Fruit fly (Drosophila melanogaster): ENCODE results near the gene CG16853.

CG16853 gene

DNA sequence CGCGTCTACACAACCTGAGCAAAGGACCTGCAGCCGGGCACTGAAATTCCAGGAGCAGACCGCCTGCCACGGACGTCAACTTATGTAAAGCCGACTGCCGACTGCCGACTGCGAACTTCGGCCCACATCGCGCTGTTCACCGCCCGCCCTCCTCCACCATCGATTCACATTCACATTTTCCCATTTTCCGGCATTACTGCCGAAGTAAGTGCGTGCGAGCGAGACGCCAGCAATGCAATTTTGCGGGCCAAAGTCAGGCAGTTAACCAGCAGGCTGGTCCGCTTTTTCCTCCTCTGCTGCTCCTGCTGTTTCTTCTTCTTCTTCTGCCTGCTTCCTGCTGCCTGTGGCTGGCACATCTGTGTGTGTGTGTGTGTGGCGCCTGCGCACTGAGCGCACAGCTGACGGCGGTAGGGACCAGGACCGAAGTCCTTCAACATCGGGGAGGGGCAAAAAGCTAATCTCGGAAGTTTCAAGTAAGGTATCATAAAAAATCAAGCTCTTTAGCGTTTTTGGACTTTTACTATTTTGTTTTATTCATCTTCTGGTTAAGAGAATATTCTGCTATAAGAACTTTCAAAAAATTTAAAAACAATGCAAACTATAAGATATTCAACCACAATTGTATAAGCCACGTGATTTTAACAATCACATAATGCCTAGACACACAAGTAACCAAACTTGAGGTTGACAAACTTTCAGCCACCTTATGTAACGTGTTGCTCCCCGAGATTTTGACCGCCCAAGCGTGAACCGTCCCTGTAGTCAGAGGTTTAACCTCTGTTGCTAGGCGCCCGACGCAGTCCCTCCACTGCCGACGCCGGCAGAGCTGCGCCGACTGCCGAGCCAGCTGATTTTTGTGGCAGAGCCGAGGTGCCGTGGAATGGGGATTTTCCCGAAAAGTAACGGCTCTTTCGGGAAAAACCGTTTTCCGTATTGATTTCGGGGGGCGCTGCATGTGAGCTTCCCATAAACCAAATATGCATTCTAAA lies 6.0 kb downstream of the CG16853 start:
- TF ChIP-seq ttk (optimal IDR thresholded peaks at IDR 0.05), result no peak
- TF ChIP-seq h (optimal IDR thresholded peaks at IDR 0.05), result no peak

DNA sequence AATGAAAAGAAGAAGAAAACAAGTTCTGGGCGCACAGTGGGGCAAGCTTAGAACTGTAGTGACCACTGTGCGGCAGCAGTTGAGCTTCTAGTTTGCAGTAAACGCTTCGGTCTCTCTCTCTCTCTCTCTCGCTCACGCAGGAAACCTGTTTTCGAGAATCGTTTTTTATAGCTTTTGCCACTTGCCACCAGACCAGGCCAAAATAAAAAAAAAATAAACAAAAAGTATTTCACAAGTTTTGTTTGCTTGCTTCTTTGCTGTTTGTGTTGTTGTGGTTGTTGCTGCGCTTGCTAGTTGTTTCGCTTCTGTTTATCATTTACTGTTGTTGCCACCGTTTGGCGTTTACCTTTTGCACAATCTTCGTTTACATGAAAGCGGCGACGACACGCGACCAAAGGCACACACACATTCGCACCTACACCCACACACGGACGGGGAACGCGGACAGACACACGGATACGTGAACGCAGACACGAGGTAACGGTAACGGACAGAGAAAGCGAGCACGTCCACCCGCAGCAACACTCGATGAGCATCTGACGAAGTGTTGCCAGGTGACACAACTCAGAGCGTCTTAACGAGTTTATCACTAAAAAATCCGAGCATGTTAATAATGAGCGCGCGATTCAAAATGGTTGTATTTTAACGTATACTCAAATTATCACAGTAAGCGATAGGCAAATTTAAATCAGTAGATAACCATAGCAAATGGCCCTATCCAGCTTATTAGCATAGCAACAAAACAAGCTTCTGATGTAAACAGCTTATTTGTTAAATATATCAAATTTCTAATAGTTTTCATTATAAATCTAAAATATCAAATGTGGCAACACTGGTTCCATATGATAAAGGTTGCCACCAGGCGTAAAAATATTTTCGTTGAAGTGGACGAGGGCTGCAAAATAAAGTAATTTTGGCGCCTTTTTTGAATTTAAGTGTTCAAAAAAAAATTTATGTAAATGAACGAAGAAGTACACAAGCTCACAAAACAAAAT lies 7.0 kb downstream of the CG16853 start, which contains the start of gene B4:
Gene B4, minus strand, starts transcription at position 543 of the 995 bp plus-strand sequence.
- TF ChIP-seq insv (optimal IDR thresholded peaks at IDR 0.05) (no peak), Myc (optimal IDR thresholded peaks at IDR 0.05) (no peak), h (optimal IDR thresholded peaks at IDR 0.05) (no peak), psq (optimal IDR thresholded peaks at IDR 0.05) (no peak), Sin3A (optimal IDR thresholded peaks at IDR 0.05) (no peak), ttk (optimal IDR thresholded peaks at IDR 0.05) (no peak)

DNA sequence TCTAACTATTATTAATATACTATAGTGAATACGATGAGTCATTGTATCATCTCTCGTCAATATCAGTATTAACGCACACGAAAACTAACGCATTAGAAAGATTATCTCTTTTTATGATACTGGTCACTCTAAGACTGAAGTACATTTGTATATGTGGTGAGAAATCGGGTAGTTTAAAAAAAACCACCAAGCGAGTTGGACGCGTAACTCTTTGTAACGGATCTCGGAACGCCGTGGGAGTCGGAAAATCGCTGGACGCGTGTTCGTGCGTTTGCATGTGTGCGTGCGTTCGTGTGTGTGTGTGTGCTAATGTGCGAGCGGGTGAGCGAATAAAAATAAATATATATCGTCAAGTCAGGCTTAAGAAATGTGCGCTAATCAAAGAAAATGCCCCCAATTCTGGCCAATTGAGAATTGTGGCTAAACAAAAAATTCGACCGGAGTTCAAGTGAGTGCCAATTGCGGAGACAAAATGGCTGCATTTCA lies 7.9 kb downstream of the CG16853 start, which contains the start of gene kuz:
Gene kuz, plus strand, starts transcription at position 167 of the 486 bp plus-strand sequence.
- TF ChIP-seq Myc (optimal IDR thresholded peaks at IDR 0.05) (no peak), ttk (optimal IDR thresholded peaks at IDR 0.05) (no peak), insv (optimal IDR thresholded peaks at IDR 0.05) (no peak), h (optimal IDR thresholded peaks at IDR 0.05) (no peak), psq (optimal IDR thresholded peaks at IDR 0.05) (no peak), Sin3A (optimal IDR thresholded peaks at IDR 0.05) (no peak)

DNA sequence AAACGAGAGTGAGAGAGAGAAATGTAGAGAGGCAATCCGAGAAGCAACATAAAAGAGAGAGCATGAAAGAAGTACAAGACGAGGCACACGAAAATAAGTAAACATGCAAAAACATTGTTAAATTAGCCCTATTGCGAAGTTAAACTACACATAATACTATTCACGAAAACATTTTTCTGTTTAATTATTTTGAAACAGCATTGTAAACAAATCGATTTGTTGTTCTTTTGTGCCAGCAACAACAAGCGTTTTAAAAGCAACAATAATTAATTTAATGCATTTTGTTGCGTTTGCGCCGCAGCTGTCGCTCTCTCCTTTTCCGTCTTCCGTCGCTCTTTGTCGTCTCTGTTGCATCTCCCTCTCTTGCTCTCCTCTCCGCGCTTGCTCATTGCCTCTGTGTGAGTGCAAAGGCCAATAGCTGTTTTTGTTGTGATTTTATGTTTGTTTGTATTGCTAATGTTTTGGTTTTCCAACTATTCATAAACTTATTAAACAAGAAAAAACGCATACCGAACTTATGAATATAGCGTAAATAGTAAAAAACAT lies 8.5 kb downstream of the CG16853 start:
- TF ChIP-seq Myc (optimal IDR thresholded peaks at IDR 0.05) (no peak), h (optimal IDR thresholded peaks at IDR 0.05) (no peak), ttk (optimal IDR thresholded peaks at IDR 0.05) (no peak), Sin3A (optimal IDR thresholded peaks at IDR 0.05) (no peak), insv (optimal IDR thresholded peaks at IDR 0.05) (no peak), psq (optimal IDR thresholded peaks at IDR 0.05) (no peak)

DNA sequence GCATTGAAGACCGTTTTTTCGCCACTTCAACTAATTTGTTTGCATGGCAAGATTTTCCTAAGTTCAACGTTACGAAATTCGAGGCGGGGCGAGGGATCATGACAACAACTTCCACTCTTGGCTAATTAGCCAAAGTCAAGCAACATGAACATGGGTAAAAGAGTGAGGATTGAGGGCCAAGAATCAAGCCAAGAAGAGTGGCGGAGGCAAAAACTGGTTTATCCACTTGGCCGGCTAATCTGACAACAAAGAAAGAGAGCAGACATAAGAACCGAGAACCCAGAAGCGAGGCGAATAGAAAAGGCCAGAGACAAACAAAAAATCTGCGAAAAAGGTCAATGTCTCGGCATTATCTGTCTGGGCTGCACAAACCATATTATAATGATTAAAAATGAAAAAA lies 10.6 kb downstream of the CG16853 start:
- TF ChIP-seq insv (optimal IDR thresholded peaks at IDR 0.05), result no peak
- no peak for TF ChIP-seq ttk (optimal IDR thresholded peaks at IDR 0.05)
- no peak for TF ChIP-seq Sin3A (optimal IDR thresholded peaks at IDR 0.05)
- no peak for TF ChIP-seq Myc (optimal IDR thresholded peaks at IDR 0.05)
- no peak for TF ChIP-seq psq (optimal IDR thresholded peaks at IDR 0.05)
- TF ChIP-seq h (optimal IDR thresholded peaks at IDR 0.05), result no peak

DNA sequence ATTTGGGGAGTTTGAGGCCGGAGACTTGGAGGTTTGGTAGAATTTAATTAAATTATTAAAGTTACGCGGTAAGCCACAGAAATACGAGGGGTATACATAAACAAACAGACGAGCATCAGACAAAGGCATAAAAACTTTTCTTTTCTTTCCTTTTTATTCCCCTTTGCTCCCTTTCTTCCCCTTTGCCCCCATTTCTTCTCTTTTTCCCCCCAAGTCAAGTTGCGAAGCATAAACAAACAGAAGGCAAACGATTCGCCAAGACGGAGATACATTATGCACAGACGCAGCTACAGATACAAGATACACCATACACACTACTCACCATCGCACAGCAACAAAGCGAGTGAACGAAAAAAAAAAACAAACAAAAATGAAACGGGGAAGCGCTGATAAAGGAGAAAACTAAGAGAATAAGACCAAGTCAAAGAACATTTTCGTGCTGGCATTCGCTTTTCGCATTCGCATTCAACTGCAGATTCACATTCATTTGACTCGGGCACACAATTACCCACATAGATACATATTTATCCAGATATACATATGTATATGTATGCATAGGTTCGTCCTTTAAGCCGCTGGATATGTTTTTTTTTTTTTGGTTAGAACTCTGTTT lies 12.6 kb downstream of the CG16853 start:
- TF ChIP-seq Sin3A (optimal IDR thresholded peaks at IDR 0.05) (no peak), h (optimal IDR thresholded peaks at IDR 0.05) (no peak)

DNA sequence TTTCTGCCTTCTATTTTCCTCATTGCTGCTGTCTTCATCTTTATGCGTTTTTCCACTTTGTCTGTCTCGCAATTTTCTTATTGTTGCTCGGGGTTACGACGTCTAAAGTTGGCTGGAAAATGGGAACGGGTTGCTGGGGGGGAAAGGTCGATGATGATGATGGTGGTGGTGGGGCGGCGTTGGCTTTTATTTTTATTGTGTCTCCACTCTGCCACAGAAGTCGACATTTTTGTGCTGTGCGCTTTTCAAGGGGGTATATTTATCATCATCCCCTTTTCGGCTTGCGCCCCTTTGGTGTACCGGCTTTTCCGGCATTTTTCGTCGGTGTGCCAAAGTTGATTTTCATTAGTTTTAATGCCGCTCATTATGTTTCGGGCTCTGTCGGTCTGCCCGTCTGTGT lies 13.3 kb downstream of the CG16853 start:
- TF ChIP-seq ttk (optimal IDR thresholded peaks at IDR 0.05), result no peak
- TF ChIP-seq insv (optimal IDR thresholded peaks at IDR 0.05), result no peak
- no peak for TF ChIP-seq Sin3A (optimal IDR thresholded peaks at IDR 0.05)

DNA sequence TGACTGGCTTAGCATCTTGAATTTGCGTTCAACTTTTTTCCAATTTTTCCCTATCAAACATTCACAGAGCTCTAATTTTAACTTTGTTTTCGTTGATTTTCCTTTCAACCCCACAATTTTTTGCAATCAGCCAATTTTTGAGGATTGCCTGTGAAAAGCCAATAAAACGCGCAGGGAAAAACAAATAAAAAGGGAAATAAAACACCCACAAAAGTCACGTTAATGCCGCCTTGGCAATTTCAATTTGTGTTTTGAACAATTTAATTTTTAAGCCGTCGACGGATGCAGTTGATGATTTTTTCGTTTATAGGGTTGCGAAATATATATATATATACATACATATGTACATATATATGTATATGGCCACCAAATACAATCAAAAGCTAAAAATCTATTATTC lies 26.9 kb downstream of the CG16853 start:
- TF ChIP-seq ttk (optimal IDR thresholded peaks at IDR 0.05), result no peak
- no peak for TF ChIP-seq insv (optimal IDR thresholded peaks at IDR 0.05)
- TF ChIP-seq Myc (optimal IDR thresholded peaks at IDR 0.05), result no peak
- no peak for TF ChIP-seq h (optimal IDR thresholded peaks at IDR 0.05)
- TF ChIP-seq Sin3A (optimal IDR thresholded peaks at IDR 0.05), result no peak
- TF ChIP-seq psq (optimal IDR thresholded peaks at IDR 0.05), result no peak

DNA sequence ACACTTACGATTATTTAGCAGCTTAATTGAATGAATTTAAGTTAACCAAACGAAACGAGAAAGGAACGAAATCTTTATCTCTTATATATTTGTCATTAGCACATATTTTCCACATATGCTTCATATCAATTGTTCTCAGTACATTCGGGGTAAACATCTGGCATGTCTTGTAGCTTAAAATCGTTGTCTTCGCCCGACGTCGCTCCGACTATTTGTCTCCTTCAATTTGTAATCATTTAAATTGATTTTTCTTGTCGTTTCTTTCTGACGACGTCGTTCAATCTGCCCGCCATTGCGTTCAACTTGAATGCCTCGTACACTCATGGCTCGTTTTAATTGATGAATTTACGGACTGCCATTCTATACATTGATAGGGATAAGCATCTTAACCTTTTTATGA lies 27.9 kb downstream of the CG16853 start:
- no peak for TF ChIP-seq h (optimal IDR thresholded peaks at IDR 0.05)
- no peak for TF ChIP-seq Sin3A (optimal IDR thresholded peaks at IDR 0.05)
- no peak for TF ChIP-seq insv (optimal IDR thresholded peaks at IDR 0.05)
- no peak for TF ChIP-seq Myc (optimal IDR thresholded peaks at IDR 0.05)
- TF ChIP-seq psq (optimal IDR thresholded peaks at IDR 0.05), result no peak
- TF ChIP-seq ttk (optimal IDR thresholded peaks at IDR 0.05), result no peak

DNA sequence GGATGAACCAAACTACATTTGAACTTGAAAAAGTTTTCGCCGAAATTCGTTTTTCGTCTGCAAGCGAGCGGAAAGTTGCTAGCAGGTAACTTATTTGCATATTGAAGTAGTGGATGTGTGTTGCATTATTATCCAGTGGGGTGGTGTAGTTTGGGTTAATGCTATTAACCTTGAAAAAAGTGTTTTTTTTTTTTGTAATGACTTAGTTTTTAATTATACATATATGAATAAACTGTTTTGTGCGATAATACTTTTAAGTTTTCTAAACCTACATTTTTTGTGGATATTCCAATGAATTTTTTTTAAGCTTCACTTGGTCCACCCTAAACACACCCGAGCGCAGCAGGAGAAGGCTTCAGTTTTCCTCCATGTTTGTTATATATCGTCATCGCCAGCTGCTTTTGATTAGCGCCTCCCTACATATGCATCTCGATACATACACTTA lies 28.9 kb downstream of the CG16853 start:
- TF ChIP-seq h (optimal IDR thresholded peaks at IDR 0.05) (no peak), insv (optimal IDR thresholded peaks at IDR 0.05) (no peak), psq (optimal IDR thresholded peaks at IDR 0.05) (no peak), ttk (optimal IDR thresholded peaks at IDR 0.05) (no peak), Sin3A (optimal IDR thresholded peaks at IDR 0.05) (no peak), Myc (optimal IDR thresholded peaks at IDR 0.05) (no peak)

DNA sequence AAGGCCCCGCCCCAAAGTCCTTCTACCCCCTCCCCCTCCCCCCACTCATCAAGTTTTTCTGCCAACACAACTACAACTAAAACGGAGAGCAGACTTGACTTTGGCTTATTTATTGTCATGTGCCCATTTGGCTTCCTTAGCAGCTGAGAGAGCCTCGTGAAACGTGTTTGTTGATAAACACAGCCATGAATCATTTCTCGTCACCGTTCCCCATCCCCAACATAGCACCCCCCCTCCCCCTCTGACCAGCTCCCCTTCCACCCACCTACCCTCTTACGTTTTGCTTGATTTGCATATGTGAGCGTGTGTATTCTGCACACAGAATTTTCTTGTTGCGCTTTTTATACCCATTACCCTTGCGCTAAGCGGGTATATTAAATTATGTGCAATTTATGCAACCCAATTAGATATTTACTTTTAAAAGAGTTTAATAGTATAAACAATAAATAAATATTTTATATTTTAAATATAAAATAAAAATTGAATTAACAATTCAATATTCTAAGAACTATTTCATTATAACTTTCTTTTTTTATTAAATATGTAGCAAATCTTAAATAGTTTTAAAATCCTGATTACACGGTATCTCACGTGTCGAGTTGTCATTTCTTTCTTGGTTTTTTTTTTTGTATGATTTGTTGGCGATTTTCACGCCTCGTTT lies 29.9 kb downstream of the CG16853 start:
- TF ChIP-seq ttk (optimal IDR thresholded peaks at IDR 0.05) (no peak), Myc (optimal IDR thresholded peaks at IDR 0.05) (no peak)
